Worm (Caenorhabditis elegans) whole organism, L4 larva: ENCODE results near the gene ZK1128.3.

Experiments used
- F49E8.2 ChIP-seq: sonication (generic microtip); optimal IDR thresholded peaks from 2 replicates; lab custom pipeline; 2016; ENCODE audit warnings: missing compliant biosample characterization, mild to moderate bottlenecking, missing genetic modification characterization, borderline replicate concordance
- R02D3.7 ChIP-seq: fragments of 150-350 bp; sonication (generic microtip); optimal IDR thresholded peaks from 3 replicates; lab custom pipeline; 2014; ENCODE audit warnings: missing biosample characterization, missing genetic modification characterization
- T26A8.4 ChIP-seq: fragments of 200-800 bp; sonication (Bioruptor generic); IDR thresholded peaks from 2 replicates; pipeline ENCODE4 v1.3.6; 2022; ENCODE audit warnings: missing genetic modification characterization, missing compliant biosample characterization
- Y75B8A.6 ChIP-seq: fragments of 200-800 bp; sonication (Bioruptor generic); IDR thresholded peaks from 2 replicates; pipeline ENCODE4 v1.3.6; 2022; ENCODE audit warnings: missing genetic modification reagents, missing genetic modification characterization, missing compliant biosample characterization
- aha-1 ChIP-seq: fragments of 150-350 bp; peaks from one replicate; lab custom pipeline; 2014; ENCODE audit warnings: missing biosample characterization, missing genetic modification characterization
- ama-1 ChIP-seq: fragments of 150-350 bp; optimal IDR thresholded peaks from 2 replicates; lab custom pipeline; 2014; ENCODE audit warnings: inconsistent platforms, mixed read lengths
- ceh-28 ChIP-seq: fragments of 150-350 bp; optimal IDR thresholded peaks from 2 replicates; lab custom pipeline; 2014; ENCODE audit warnings: missing biosample characterization, missing genetic modification reagents, missing genetic modification characterization
- ceh-44 ChIP-seq: fragments of 200-800 bp; sonication (Bioruptor generic); IDR thresholded peaks from 2 replicates; pipeline ENCODE4 v1.3.6; 2022; ENCODE audit warnings: missing genetic modification reagents, missing genetic modification characterization, missing compliant biosample characterization
- ces-1 ChIP-seq: fragments of 150-350 bp; sonication (generic microtip); optimal IDR thresholded peaks from 4 replicates; lab custom pipeline; 2014; ENCODE audit warnings: missing biosample characterization, missing genetic modification reagents, missing genetic modification characterization
- cey-2 ChIP-seq: sonication (generic microtip); optimal IDR thresholded peaks from 3 replicates; lab custom pipeline; 2017; ENCODE audit warnings: missing genetic modification characterization, mild to moderate bottlenecking, missing compliant biosample characterization, antibody characterized with exemption, borderline replicate concordance; ENCODE audit not compliant: insufficient read depth
- ctbp-1 ChIP-seq: fragments of 200-800 bp; sonication (Bioruptor generic); IDR thresholded peaks from 2 replicates; pipeline ENCODE4 v1.3.6; 2022; ENCODE audit warnings: missing genetic modification reagents, missing genetic modification characterization, missing compliant biosample characterization
- daf-19 ChIP-seq: fragments of 200-800 bp; sonication (Bioruptor generic); conservative IDR thresholded peaks from 2 replicates; pipeline ENCODE4 v1.3.6; 2022; ENCODE audit warnings: missing genetic modification characterization, missing compliant biosample characterization
- dmd-6 ChIP-seq: fragments of 200-800 bp; sonication (Bioruptor generic); IDR thresholded peaks from 2 replicates; pipeline ENCODE4 v1.3.6; 2022; ENCODE audit warnings: missing genetic modification reagents, missing genetic modification characterization, missing compliant biosample characterization
- dmd-9 ChIP-seq: fragments of 200-800 bp; sonication (Bioruptor generic); IDR thresholded peaks from 2 replicates; pipeline ENCODE4 v1.3.6; 2022; ENCODE audit warnings: missing genetic modification reagents, missing genetic modification characterization, missing compliant biosample characterization
- fos-1 ChIP-seq: fragments of 150-350 bp; optimal IDR thresholded peaks from 2 replicates; lab custom pipeline; 2014; ENCODE audit warnings: missing biosample characterization, missing genetic modification characterization
- gei-8 ChIP-seq: fragments of 200-800 bp; sonication (Bioruptor generic); optimal IDR thresholded peaks from 2 replicates; lab custom pipeline; 2018; ENCODE audit warnings: mild to moderate bottlenecking, missing genetic modification characterization, missing compliant biosample characterization
- hif-1 ChIP-seq, 2 experiments: sonication (generic microtip); optimal IDR thresholded peaks; 2 replicates each; lab custom pipeline; 2016 to 2017; ENCODE audit warnings: missing compliant biosample characterization in 2 of 2, missing genetic modification characterization in 2 of 2, missing genetic modification reagents in 2 of 2, missing genotype in 2 of 2, mild to moderate bottlenecking in 1 of 2
- hlh-30 ChIP-seq: sonication (generic microtip); optimal IDR thresholded peaks from 2 replicates; lab custom pipeline; 2017; ENCODE audit warnings: antibody characterized with exemption, mild to moderate bottlenecking, missing genetic modification characterization, missing compliant biosample characterization; ENCODE audit not compliant: insufficient read depth
- lin-38 ChIP-seq: fragments of 200-800 bp; sonication (Bioruptor generic); IDR thresholded peaks from 2 replicates; pipeline ENCODE4 v1.3.6; 2022; ENCODE audit warnings: missing genetic modification reagents, missing genetic modification characterization, missing compliant biosample characterization
- lir-3 ChIP-seq: sonication (generic microtip); optimal IDR thresholded peaks from 2 replicates; lab custom pipeline; 2016; ENCODE audit warnings: mild to moderate bottlenecking, missing genetic modification characterization, missing compliant biosample characterization
- lsy-2 ChIP-seq, 2 experiments: fragments of 150-350 bp in 1 of 2; sonication (generic microtip) in 1 of 2; optimal IDR thresholded peaks; 2 replicates each; lab custom pipeline; 2014 to 2017; ENCODE audit warnings: missing biosample characterization in 2 of 2, missing genetic modification characterization in 2 of 2
- madf-5 ChIP-seq, 2 experiments: fragments of 200-800 bp; sonication (Bioruptor generic); IDR thresholded peaks; 2 replicates each; pipeline ENCODE4 v1.3.6; 2022; ENCODE audit warnings: missing compliant biosample characterization in 2 of 2, missing genetic modification characterization in 2 of 2
- madf-9 ChIP-seq: fragments of 200-800 bp; sonication (Bioruptor generic); conservative IDR thresholded peaks from 2 replicates; pipeline ENCODE4 v1.3.6; 2022; ENCODE audit warnings: missing genetic modification reagents, missing genetic modification characterization, missing compliant biosample characterization
- mdl-1 ChIP-seq, 2 experiments: fragments of 150-350 bp in 1 of 2; sonication (generic microtip) in 1 of 2; optimal IDR thresholded peaks; 2 replicates each; lab custom pipeline; 2014 to 2017; ENCODE audit warnings: missing biosample characterization in 2 of 2, missing genetic modification characterization in 2 of 2
- mes-2 ChIP-seq: sonication (generic microtip); optimal IDR thresholded peaks from 2 replicates; lab custom pipeline; 2016; ENCODE audit warnings: missing genotype, mild to moderate bottlenecking, missing genetic modification characterization, missing compliant biosample characterization; ENCODE audit not compliant: poor library complexity, severe bottlenecking
- mxl-3 ChIP-seq: fragments of 200-800 bp; sonication (Bioruptor generic); optimal IDR thresholded peaks from 2 replicates; lab custom pipeline; 2018; ENCODE audit warnings: mild to moderate bottlenecking, missing genetic modification characterization, missing compliant biosample characterization
- nhr-10 ChIP-seq: fragments of 150-350 bp; optimal IDR thresholded peaks from 2 replicates; lab custom pipeline; 2014; ENCODE audit warnings: missing biosample characterization, missing genetic modification characterization
- nhr-102 ChIP-seq: sonication (generic microtip); optimal IDR thresholded peaks from 2 replicates; lab custom pipeline; 2016; ENCODE audit warnings: mild to moderate bottlenecking, missing genetic modification characterization, moderate library complexity, missing compliant biosample characterization
- nhr-11 ChIP-seq: fragments of 150-350 bp; optimal IDR thresholded peaks from 2 replicates; lab custom pipeline; 2014; ENCODE audit warnings: missing biosample characterization, missing genetic modification characterization
- nhr-111 ChIP-seq: fragments of 200-800 bp; sonication (Bioruptor generic); optimal IDR thresholded peaks from 2 replicates; lab custom pipeline; 2018; ENCODE audit warnings: mild to moderate bottlenecking, missing genetic modification characterization, missing compliant biosample characterization
- nhr-41 ChIP-seq: fragments of 200-800 bp; sonication (Bioruptor generic); IDR thresholded peaks from 2 replicates; pipeline ENCODE4 v1.3.6; 2022; ENCODE audit warnings: missing genetic modification reagents, missing genetic modification characterization, missing compliant biosample characterization
- nhr-76 ChIP-seq: fragments of 150-350 bp; optimal IDR thresholded peaks from 2 replicates; lab custom pipeline; 2014; ENCODE audit warnings: missing biosample characterization, missing genetic modification characterization
- skn-1 ChIP-seq: fragments of 150-350 bp; optimal IDR thresholded peaks from 2 replicates; lab custom pipeline; 2014; ENCODE audit warnings: missing biosample characterization, missing genetic modification characterization
- snpc-1.2 ChIP-seq: fragments of 200-800 bp; sonication (Bioruptor generic); IDR thresholded peaks from 2 replicates; pipeline ENCODE4 v1.3.6; 2022; ENCODE audit warnings: missing genetic modification reagents, missing genetic modification characterization, missing compliant biosample characterization
- snpc-4 ChIP-seq: fragments of 150-350 bp; optimal IDR thresholded peaks from 2 replicates; lab custom pipeline; 2014; ENCODE audit warnings: missing biosample characterization, missing genetic modification characterization
- tag-97 ChIP-seq: fragments of 200-800 bp; sonication (Bioruptor generic); IDR thresholded peaks from 2 replicates; pipeline ENCODE4 v1.3.6; 2022; ENCODE audit warnings: missing genetic modification characterization, missing compliant biosample characterization
- tra-1 ChIP-seq: fragments of 200-800 bp; sonication (Bioruptor generic); IDR thresholded peaks from 2 replicates; pipeline ENCODE4 v1.3.6; 2022; ENCODE audit warnings: missing genetic modification reagents, missing genetic modification characterization, missing compliant biosample characterization
- unc-39 ChIP-seq: sonication (generic microtip); optimal IDR thresholded peaks from 2 replicates; lab custom pipeline; 2017; ENCODE audit warnings: missing biosample characterization, missing genetic modification characterization
- unc-62 ChIP-seq, 3 experiments: fragments of 150-350 bp in 1 of 3; sonication (generic microtip); optimal IDR thresholded peaks in 2 of 3; peaks in 1 of 3; 1 replicate in 1 of 3; 2 replicates in 2 of 3; lab custom pipeline; 2014 to 2017; ENCODE audit warnings: missing biosample characterization in 3 of 3, missing genetic modification characterization in 3 of 3, missing genetic modification reagents in 3 of 3, missing genotype in 1 of 3
- vab-7 ChIP-seq: fragments of 200-800 bp; sonication (Bioruptor generic); IDR thresholded peaks from 2 replicates; pipeline ENCODE4 v1.3.6; 2022; ENCODE audit warnings: missing genetic modification reagents, missing genetic modification characterization, missing compliant biosample characterization
- zfp-2 ChIP-seq: sonication (generic microtip); optimal IDR thresholded peaks from 2 replicates; lab custom pipeline; 2016; ENCODE audit warnings: mild to moderate bottlenecking, missing genetic modification characterization, missing compliant biosample characterization
- zip-11 ChIP-seq: fragments of 200-800 bp; sonication (Bioruptor generic); IDR thresholded peaks from 2 replicates; pipeline ENCODE4 v1.3.6; 2022; ENCODE audit warnings: missing genetic modification characterization, missing compliant biosample characterization
- zip-2 ChIP-seq: fragments of 150-350 bp; optimal IDR thresholded peaks from 2 replicates; lab custom pipeline; 2014; ENCODE audit warnings: missing biosample characterization, missing genetic modification characterization
- ztf-11 ChIP-seq: fragments of 150-350 bp; optimal IDR thresholded peaks from 2 replicates; lab custom pipeline; 2014; ENCODE audit warnings: missing biosample characterization, missing genetic modification characterization

ZK1128.3 gene

DNA sequence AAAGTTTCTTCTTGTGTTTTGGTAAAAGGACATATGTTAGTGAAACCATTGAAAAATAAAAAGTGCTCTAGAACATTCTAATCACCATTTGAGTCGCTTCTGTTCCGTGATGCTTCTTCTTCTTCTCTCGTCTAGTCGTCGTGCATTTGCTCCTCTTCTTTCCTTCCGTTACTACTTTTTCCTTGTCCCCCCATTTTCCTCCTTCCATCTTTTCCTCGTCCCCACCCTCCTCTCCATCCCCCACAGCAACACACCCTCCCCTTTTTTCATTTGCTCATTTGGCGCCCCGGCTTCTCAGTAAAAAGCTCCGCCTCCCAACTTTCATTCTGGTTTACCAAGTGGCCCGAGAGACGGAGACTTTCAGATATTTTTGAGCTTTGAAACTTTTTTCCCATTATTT lies 33.0 kb upstream of the ZK1128.3 start (continued):
- TF ChIP-seq R02D3.7 (tag; lab: Kevin White, UChicago) (no peak), nhr-102 (no peak), mes-2 (tag; lab: Kevin White, UChicago) (no peak), nhr-41 (GFP tag; lab: Robert Waterston, UW) (no peak), dmd-9 (GFP tag; lab: Robert Waterston, UW) (no peak), mdl-1 (tag; optimal IDR thresholded peaks at IDR 0.05; lab: Kevin White, UChicago) (peak in 1 of 2 experiments; percentile 7), cey-2 (tag; lab: Kevin White, UChicago) (no peak), aha-1 (peak; percentile 11), snpc-1.2 (GFP tag; lab: Robert Waterston, UW) (no peak), ctbp-1 (GFP tag; lab: Robert Waterston, UW) (peak; percentile 86), T26A8.4 (GFP tag; lab: Robert Waterston, UW) (no peak), zip-2 (tag; lab: Kevin White, UChicago) (no peak), unc-39 (no peak), unc-62 (GFP tag; optimal IDR thresholded peaks at IDR 0.05 in 1 of 2; lab: Kevin White, UChicago) (no peak), unc-62 (tag; optimal IDR thresholded peaks at IDR 0.05; lab: Kevin White, UChicago) (no peak), vab-7 (GFP tag; lab: Robert Waterston, UW) (no peak), tag-97 (GFP tag; lab: Robert Waterston, UW) (no peak), nhr-76 (no peak), lsy-2 (tag; optimal IDR thresholded peaks at IDR 0.05; lab: Kevin White, UChicago) (peak; percentile 8 to 64), hlh-30 (tag; lab: Kevin White, UChicago) (peak; percentile 22), mxl-3 (GFP tag; lab: Kevin White, UChicago) (no peak), gei-8 (no peak), zfp-2 (no peak), ces-1 (GFP tag; lab: Kevin White, UChicago) (no peak), daf-19 (GFP tag; lab: Robert Waterston, UW) (no peak), lin-38 (no peak), Y75B8A.6 (no peak), ceh-28 (tag; lab: Kevin White, UChicago) (no peak), ceh-44 (GFP tag; lab: Robert Waterston, UW) (no peak), fos-1 (tag; lab: Kevin White, UChicago) (no peak), skn-1 (tag; lab: Kevin White, UChicago) (no peak), zip-11 (GFP tag; lab: Robert Waterston, UW) (no peak), madf-5 (GFP tag; IDR thresholded peaks at IDR 0.05; lab: Robert Waterston, UW) (no peak), nhr-10 (no peak), snpc-4 (tag; lab: Kevin White, UChicago) (no peak), ztf-11 (tag; lab: Kevin White, UChicago) (no peak), dmd-6 (GFP tag; lab: Robert Waterston, UW) (no peak), ama-1 (lab: Kevin White, UChicago) (peak; percentile 30), hif-1 (tag; optimal IDR thresholded peaks at IDR 0.05; lab: Kevin White, UChicago) (peak in 1 of 2 experiments; percentile 7), lir-3 (no peak), nhr-111 (no peak), tra-1 (GFP tag; lab: Robert Waterston, UW) (no peak), madf-9 (GFP tag; lab: Robert Waterston, UW) (no peak), nhr-11 (tag; lab: Kevin White, UChicago) (no peak), F49E8.2 (tag; lab: Kevin White, UChicago) (no peak)
